Fruit fly (Drosophila melanogaster): Measurements from ENCODE around the gene Ucp4C.

Gene Ucp4C

dm6 chr2L:5988115-5989092, 20.0 kb downstream of the Ucp4C start:
- no peak for TF ChIP-seq phol (tag; optimal IDR thresholded peaks at IDR 0.05)
- peak; percentile 37 for TF ChIP-seq mirr (GFP tag; optimal IDR thresholded peaks at IDR 0.05)
- TF ChIP-seq HLHmδ (GFP tag; optimal IDR thresholded peaks at IDR 0.05): no peak
- 0 out of 3 replicates have a peak, but pooled peaks have one; percentile 21 for TF ChIP-seq ci (GFP tag; IDR thresholded peaks at IDR 0.05)
- TF ChIP-seq MESR4 (GFP tag; optimal IDR thresholded peaks at IDR 0.05): no peak
- peak; percentile 40 for TF ChIP-seq sug (tag; optimal IDR thresholded peaks at IDR 0.05)
- no peak for TF ChIP-seq CG9876 (GFP tag; optimal IDR thresholded peaks at IDR 0.05)
- TF ChIP-seq GATAe (GFP tag; conservative IDR thresholded peaks at IDR 0.05): peak; percentile 64; the same call in 1 of the 2 replicates
- TF ChIP-seq chinmo (GFP tag; IDR thresholded peaks at IDR 0.05; ENCODE audit: partially characterized antibody): peak; percentile 53; the same call in 1 of the 4 replicates
- TF ChIP-seq CG34376 (GFP tag; optimal IDR thresholded peaks at IDR 0.05): peak; percentile 36
- peak; percentile 77; the same call in 1 of the 3 replicates for TF ChIP-seq CG2199 (GFP tag; IDR thresholded peaks at IDR 0.05)
- peak; percentile 61 for TF ChIP-seq Ets65A (GFP tag)
- no peak for TF ChIP-seq bbx (GFP tag; IDR thresholded peaks at IDR 0.05; ENCODE audit: partially characterized antibody)
- 0 out of 2 replicates have a peak, but pooled peaks have one; percentile 31 for TF ChIP-seq ara (GFP tag; IDR thresholded peaks at IDR 0.05)
- no peak for TF ChIP-seq ranshi (GFP tag; IDR thresholded peaks at IDR 0.05)
- TF ChIP-seq Usf (GFP tag; optimal IDR thresholded peaks at IDR 0.05): no peak
- no peak for TF ChIP-seq Eip74EF (GFP tag; optimal IDR thresholded peaks at IDR 0.05)
- no peak for TF ChIP-seq al (GFP tag; IDR thresholded peaks at IDR 0.05)
- TF ChIP-seq CG1602 (GFP tag; optimal IDR thresholded peaks at IDR 0.05): no peak
- TF ChIP-seq CG17361 (GFP tag; IDR thresholded peaks at IDR 0.05): no peak
- TF ChIP-seq grn (GFP tag; optimal IDR thresholded peaks at IDR 0.05): peak; percentile 80
- TF ChIP-seq Dbx (GFP tag; IDR thresholded peaks at IDR 0.05): peak; percentile 16; the same call in 1 of the 3 replicates
- 0 out of 2 replicates have a peak, but pooled peaks have one; percentile 37 for TF ChIP-seq sens-2 (GFP tag; IDR thresholded peaks at IDR 0.05)
- TF ChIP-seq Doc3 (GFP tag; IDR thresholded peaks at IDR 0.05; ENCODE audit: partially characterized antibody): no peak
- no peak for TF ChIP-seq knrl (GFP tag; IDR thresholded peaks at IDR 0.05; ENCODE audit: partially characterized antibody)
- no peak for TF ChIP-seq CG2116 (GFP tag; optimal IDR thresholded peaks at IDR 0.05)
- peak; percentile 78 for TF ChIP-seq exex (tag; optimal IDR thresholded peaks at IDR 0.05)
- TF ChIP-seq Dll (GFP tag; IDR thresholded peaks at IDR 0.05; ENCODE audit: partially characterized antibody): no peak
- no peak for TF ChIP-seq gt (GFP tag; IDR thresholded peaks at IDR 0.05)
- TF ChIP-seq aop (GFP tag; IDR thresholded peaks at IDR 0.05): no peak
- TF ChIP-seq Hey (tag; optimal IDR thresholded peaks at IDR 0.05): peak; percentile 98
- peak in 1 of 2 experiments; percentile 68 for TF ChIP-seq Pdp1 (GFP tag; optimal IDR thresholded peaks at IDR 0.05)
- no peak for TF ChIP-seq chif (GFP tag; optimal IDR thresholded peaks at IDR 0.05)

dm6 chr2L:5990447-5990846, 22.1 kb downstream of the Ucp4C start:
- TF ChIP-seq nom (GFP tag; optimal IDR thresholded peaks at IDR 0.05) (peak; percentile 58), ato (GFP tag; IDR thresholded peaks at IDR 0.05; ENCODE audit: partially characterized antibody) (no peak), CG7357 (GFP tag; IDR thresholded peaks at IDR 0.05) (no peak), CG31365 (tag; optimal IDR thresholded peaks at IDR 0.05) (no peak), wor (GFP tag; IDR thresholded peaks at IDR 0.05) (no peak), CG7963 (GFP tag; IDR thresholded peaks at IDR 0.05; ENCODE audit: partially characterized antibody) (0 out of 3 replicates have a peak, but pooled peaks have one; percentile 31)
